Worm (Caenorhabditis elegans): ENCODE measurements around the gene T26H5.4.

- TF ChIP-seq egl-27 (tag; optimal IDR thresholded peaks at IDR 0.05) (no peak), lin-39 (tag; optimal IDR thresholded peaks at IDR 0.05) (no peak), unc-39 (tag; optimal IDR thresholded peaks at IDR 0.05) (no peak), nhr-237 (tag; optimal IDR thresholded peaks at IDR 0.05) (no peak), ztf-11 (tag; optimal IDR thresholded peaks at IDR 0.05) (no peak), ceh-16 (tag; optimal IDR thresholded peaks at IDR 0.05) (no peak), R02D3.7 (tag; optimal IDR thresholded peaks at IDR 0.05) (no peak), nhr-10 (tag; optimal IDR thresholded peaks at IDR 0.05) (no peak), crh-2 (tag; optimal IDR thresholded peaks at IDR 0.05) (no peak), skn-1 (tag; optimal IDR thresholded peaks at IDR 0.05) (no peak), zag-1 (tag; optimal IDR thresholded peaks at IDR 0.05) (no peak), lsy-2 (tag; optimal IDR thresholded peaks at IDR 0.05) (no peak)
Observed at ce11 chrV:15436133-15436532, 12.4 kb downstream of the T26H5.4 start.
